Worm (Caenorhabditis elegans) whole organism, L4/young adult: Measurements from ENCODE around the gene pal-1.

Source experiments
- W03F9.2 ChIP-seq: fragments of 150-350 bp; optimal IDR thresholded peaks from 2 replicates; lab custom pipeline; 2014; ENCODE audit warnings: missing biosample characterization, missing genetic modification characterization
- dao-5 ChIP-seq: sonication (generic microtip); optimal IDR thresholded peaks from 2 replicates; lab custom pipeline; 2016; ENCODE audit warnings: missing genotype, missing genetic modification characterization, moderate library complexity, missing compliant biosample characterization

DNA sequence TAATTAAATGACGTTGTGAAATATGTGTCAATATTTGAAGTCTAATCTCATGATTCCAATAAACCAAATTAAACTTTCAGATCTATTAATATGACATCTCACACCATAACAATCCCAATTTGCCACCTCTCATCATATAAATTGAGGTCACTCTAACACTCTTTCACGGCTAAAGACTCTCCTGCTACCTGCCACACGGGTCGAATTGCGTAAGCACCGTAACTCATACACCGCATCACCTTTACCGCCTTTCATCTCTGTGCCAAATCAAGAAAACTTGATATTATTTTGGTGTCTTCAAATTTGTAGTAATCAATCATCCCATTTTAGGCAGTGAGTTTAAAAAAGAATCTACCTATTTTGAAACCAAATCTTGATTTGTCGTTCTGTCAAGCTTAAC lies 3.0 kb downstream of the pal-1 start:
- no peak for TF ChIP-seq dao-5 (tag; lab: Kevin White, UChicago)
- no peak for TF ChIP-seq W03F9.2
